Worm (Caenorhabditis elegans) whole organism, L4 larva: Measurements from ENCODE around the gene nstp-9.

Experiments used
- Y105C5A.15 ChIP-seq: fragments of 200-800 bp; sonication (Bioruptor generic); IDR thresholded peaks from 2 replicates; pipeline ENCODE4 v1.3.6; 2022; ENCODE audit warnings: missing genetic modification characterization, missing compliant biosample characterization
- Y5F2A.4 ChIP-seq: fragments of 200-800 bp; sonication (Bioruptor generic); optimal IDR thresholded peaks from 2 replicates; lab custom pipeline; 2018; ENCODE audit warnings: mild to moderate bottlenecking, missing genetic modification characterization, missing compliant biosample characterization
- ama-1 ChIP-seq: fragments of 150-350 bp; optimal IDR thresholded peaks from 2 replicates; lab custom pipeline; 2014; ENCODE audit warnings: inconsistent platforms, mixed read lengths
- dmd-8 ChIP-seq: fragments of 200-800 bp; sonication (Bioruptor generic); IDR thresholded peaks from 2 replicates; pipeline ENCODE4 v1.3.6; 2022; ENCODE audit warnings: missing genetic modification characterization, missing compliant biosample characterization
- lin-39 ChIP-seq: fragments of 150-350 bp; optimal IDR thresholded peaks from 2 replicates; lab custom pipeline; 2014; ENCODE audit warnings: missing biosample characterization, missing genetic modification reagents, missing genetic modification characterization
- nhr-25 ChIP-seq: sonication (generic microtip); optimal IDR thresholded peaks from 2 replicates; lab custom pipeline; 2017; ENCODE audit warnings: missing genetic modification characterization, mild to moderate bottlenecking, missing compliant biosample characterization, antibody characterized with exemption, moderate library complexity, borderline replicate concordance; ENCODE audit not compliant: insufficient read depth
- saeg-2 ChIP-seq: fragments of 200-800 bp; sonication (Bioruptor generic); IDR thresholded peaks from 2 replicates; pipeline ENCODE4 v1.3.6; 2022; ENCODE audit warnings: missing genetic modification reagents, missing genetic modification characterization, missing compliant biosample characterization
- unc-62 ChIP-seq, 3 experiments: fragments of 150-350 bp in 1 of 3; sonication (generic microtip); optimal IDR thresholded peaks in 2 of 3; peaks in 1 of 3; 1 replicate in 1 of 3; 2 replicates in 2 of 3; lab custom pipeline; 2014 to 2017; ENCODE audit warnings: missing biosample characterization in 3 of 3, missing genetic modification characterization in 3 of 3, missing genetic modification reagents in 3 of 3, missing genotype in 1 of 3
- ztf-11 ChIP-seq: fragments of 150-350 bp; optimal IDR thresholded peaks from 2 replicates; lab custom pipeline; 2014; ENCODE audit warnings: missing biosample characterization, missing genetic modification characterization

DNA sequence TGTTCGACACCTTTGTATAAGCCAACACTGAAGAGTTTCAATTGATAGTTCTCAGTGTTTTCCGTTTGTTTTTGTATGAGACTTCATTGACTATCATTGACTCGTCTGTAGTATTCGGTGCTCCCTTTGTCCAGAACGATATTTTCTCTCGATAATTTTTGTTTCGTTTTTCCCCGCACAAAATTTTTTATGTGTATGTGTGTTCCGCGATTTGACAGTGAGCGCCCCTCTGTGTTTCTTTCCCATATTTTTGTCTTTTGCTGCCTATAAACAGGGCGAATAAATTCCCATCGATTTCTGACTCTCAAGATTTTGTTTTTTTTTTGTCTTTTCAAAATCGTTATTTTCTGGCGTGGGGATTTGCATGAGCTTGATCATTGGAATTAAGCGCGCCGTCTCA, 36.3 kb downstream of the nstp-9 start, which contains the start of gene T21E8.7:
- no peak for TF ChIP-seq saeg-2
- TF ChIP-seq unc-62 (GFP tag; optimal IDR thresholded peaks at IDR 0.05 in 1 of 2; lab: Kevin White, UChicago): no peak
- no peak for TF ChIP-seq unc-62 (tag; optimal IDR thresholded peaks at IDR 0.05; lab: Kevin White, UChicago)
- no peak for TF ChIP-seq ztf-11
- TF ChIP-seq dmd-8 (GFP tag; lab: Robert Waterston, UW): no peak
- TF ChIP-seq Y5F2A.4: no peak
- no peak for TF ChIP-seq nhr-25 (tag; lab: Kevin White, UChicago)
- no peak for TF ChIP-seq ama-1
- no peak for TF ChIP-seq lin-39 (tag; lab: Kevin White, UChicago)
- TF ChIP-seq Y105C5A.15: no peak
